Fruit fly (Drosophila melanogaster) whole organism, embryonic: ENCODE results near the gene Vm34Ca.
A peak's percentile ranks its signal among the peaks of the same experiment; 100 is the strongest.

Experiments
- Asciz ChIP-seq: fragments of 200-800 bp; sonication (Bioruptor generic); optimal IDR thresholded peaks from 2 replicates; lab custom pipeline; 2017; ENCODE audit warnings: missing biosample characterization, mild to moderate bottlenecking, missing genetic modification characterization, missing genetic modification reagents
- Awh ChIP-seq: fragments of 200-800 bp; sonication (Bioruptor generic); IDR thresholded peaks from 2 replicates; pipeline ENCODE4, ENCODE4 v1.3.6; 2022; ENCODE audit warnings: missing biosample characterization, missing genetic modification characterization
- Bdp1 ChIP-seq: fragments of 200-800 bp; sonication (Bioruptor generic); optimal IDR thresholded peaks from 3 replicates; lab custom pipeline; 2016; ENCODE audit warnings: missing biosample characterization, missing genetic modification characterization
- CG1024 ChIP-seq: fragments of 200-800 bp; sonication (Bioruptor generic); IDR thresholded peaks from 2 replicates; pipeline ENCODE4 v1.3.6; 2022; ENCODE audit warnings: missing biosample characterization, missing genetic modification characterization
- CG10321 ChIP-seq: fragments of 200-800 bp; sonication (Bioruptor generic); IDR thresholded peaks from 2 replicates; pipeline ENCODE4 v1.3.6; 2022; ENCODE audit warnings: missing biosample characterization, missing genetic modification characterization
- CG10366 ChIP-seq: fragments of 200-800 bp; sonication (Bioruptor generic); IDR thresholded peaks from 2 replicates; pipeline ENCODE4 v1.3.6; 2022; ENCODE audit warnings: missing biosample characterization, missing genetic modification characterization
- CG11456 ChIP-seq: fragments of 200-800 bp; sonication (Bioruptor generic); IDR thresholded peaks from 3 replicates; pipeline ENCODE4 v1.3.6; 2022; ENCODE audit warnings: missing biosample characterization, missing genetic modification characterization
- CG1233 ChIP-seq: fragments of 200-800 bp; sonication (Bioruptor generic); optimal IDR thresholded peaks from 4 replicates; lab custom pipeline; 2018; ENCODE audit warnings: missing biosample characterization, mild to moderate bottlenecking, missing genetic modification characterization
- CG13775 ChIP-seq: fragments of 200-800 bp; sonication (Bioruptor generic); optimal IDR thresholded peaks from 3 replicates; lab custom pipeline; 2017; ENCODE audit warnings: missing biosample characterization, mild to moderate bottlenecking, missing genetic modification characterization
- CG15696 ChIP-seq: fragments of 200-800 bp; sonication (Bioruptor generic); optimal IDR thresholded peaks from 2 replicates; lab custom pipeline; 2019; ENCODE audit warnings: missing biosample characterization, mild to moderate bottlenecking, missing genetic modification characterization, moderate library complexity
- CG16863 ChIP-seq: fragments of 200-800 bp; sonication (Bioruptor generic); optimal IDR thresholded peaks from 3 replicates; lab custom pipeline; 2016; ENCODE audit warnings: missing biosample characterization, missing genetic modification characterization
- CG17568 ChIP-seq: fragments of 200-800 bp; sonication (Bioruptor generic); optimal IDR thresholded peaks from 2 replicates; lab custom pipeline; 2018; ENCODE audit warnings: missing biosample characterization, mild to moderate bottlenecking, missing genetic modification characterization, moderate library complexity
- CG18262 ChIP-seq: fragments of 200-800 bp; optimal IDR thresholded peaks from 3 replicates; lab custom pipeline; 2019; ENCODE audit warnings: missing biosample characterization, mild to moderate bottlenecking, missing genetic modification characterization, moderate library complexity
- CG2129 ChIP-seq: fragments of 200-800 bp; sonication (Bioruptor generic); IDR thresholded peaks from 2 replicates; pipeline ENCODE4 v1.3.6; 2022; ENCODE audit warnings: missing biosample characterization, missing genetic modification characterization; ENCODE audit not compliant: partially characterized antibody
- CG3407 ChIP-seq: fragments of 200-800 bp; sonication (Bioruptor generic); optimal IDR thresholded peaks from 2 replicates; lab custom pipeline; 2018; ENCODE audit warnings: missing biosample characterization, mild to moderate bottlenecking, missing genetic modification characterization
- CG34376 ChIP-seq: fragments of 200-800 bp; sonication (Bioruptor generic); optimal IDR thresholded peaks from 2 replicates; lab custom pipeline; 2018; ENCODE audit warnings: missing biosample characterization, mild to moderate bottlenecking, missing genetic modification characterization
- CG4282 ChIP-seq: fragments of 200-800 bp; sonication (Bioruptor generic); optimal IDR thresholded peaks from 2 replicates; lab custom pipeline; 2016; ENCODE audit warnings: missing biosample characterization, missing genetic modification characterization
- CG4424 ChIP-seq: fragments of 200-800 bp; sonication (Bioruptor generic); optimal IDR thresholded peaks from 3 replicates; lab custom pipeline; 2016; ENCODE audit warnings: missing biosample characterization, missing genetic modification characterization
- CG7357 ChIP-seq: fragments of 200-800 bp; sonication (Bioruptor generic); IDR thresholded peaks from 3 replicates; pipeline ENCODE4 v1.3.6; 2022; ENCODE audit warnings: missing biosample characterization, missing genetic modification characterization
- CG7987 ChIP-seq: fragments of 200-800 bp; sonication (Bioruptor generic); optimal IDR thresholded peaks from 2 replicates; lab custom pipeline; 2018; ENCODE audit warnings: missing biosample characterization, mild to moderate bottlenecking, missing genetic modification characterization, moderate library complexity
- CG8924 ChIP-seq: fragments of 200-800 bp; optimal IDR thresholded peaks from 3 replicates; lab custom pipeline; 2019; ENCODE audit warnings: missing biosample characterization, mild to moderate bottlenecking, missing genetic modification characterization, moderate library complexity
- CG9797 ChIP-seq: fragments of 200-800 bp; sonication (Bioruptor generic); optimal IDR thresholded peaks from 3 replicates; lab custom pipeline; 2018; ENCODE audit warnings: missing biosample characterization, mild to moderate bottlenecking, missing genetic modification characterization
- CG9876 ChIP-seq: fragments of 200-800 bp; sonication (Bioruptor generic); optimal IDR thresholded peaks from 2 replicates; lab custom pipeline; 2016; ENCODE audit warnings: missing biosample characterization, missing genetic modification characterization
- D ChIP-seq, 2 experiments: fragments of 200-800 bp in 1 of 2; fragments of >200 bp in 1 of 2; sonication (Bioruptor generic) in 1 of 2; optimal IDR thresholded peaks; 2 replicates in 1 of 2; 3 replicates in 1 of 2; lab custom pipeline; 2017; ENCODE audit warnings: mild to moderate bottlenecking in 1 of 2, missing biosample characterization in 1 of 2, missing genetic modification characterization in 1 of 2, missing genetic modification reagents in 1 of 2
- Dad ChIP-seq: fragments of 200-800 bp; sonication (Bioruptor generic); optimal IDR thresholded peaks from 3 replicates; lab custom pipeline; 2016; ENCODE audit warnings: missing biosample characterization, missing genetic modification characterization
- Dip2 ChIP-seq: fragments of 200-800 bp; sonication (Bioruptor generic); IDR thresholded peaks from 2 replicates; pipeline ENCODE4 v1.3.6; 2022; ENCODE audit warnings: missing biosample characterization, missing genetic modification characterization
- Dp ChIP-seq: fragments of 200-800 bp; sonication (Bioruptor generic); optimal IDR thresholded peaks from 2 replicates; lab custom pipeline; 2018; ENCODE audit warnings: missing biosample characterization, mild to moderate bottlenecking, missing genetic modification characterization, moderate library complexity
- Dref ChIP-seq: fragments of 200-800 bp; sonication (Bioruptor generic); IDR thresholded peaks from 2 replicates; pipeline ENCODE4 v1.3.6; 2022; ENCODE audit warnings: missing biosample characterization, missing genetic modification characterization
- Ets65A ChIP-seq: fragments of 200-800 bp; sonication (Bioruptor generic); peaks from one replicate; lab custom pipeline; 2016; ENCODE audit warnings: missing biosample characterization, missing genetic modification characterization
- Gug ChIP-seq: fragments of 200-800 bp; sonication (Bioruptor generic); IDR thresholded peaks from 4 replicates; pipeline ENCODE4 v1.3.6; 2022; ENCODE audit warnings: missing biosample characterization, missing genetic modification characterization
- HHEX ChIP-seq: fragments of 200-800 bp; sonication (Bioruptor generic); optimal IDR thresholded peaks from 3 replicates; lab custom pipeline; 2017; ENCODE audit warnings: missing biosample characterization, mild to moderate bottlenecking, missing genetic modification characterization, missing genetic modification reagents
- Hey ChIP-seq: fragments of 200-800 bp; sonication (Bioruptor generic); optimal IDR thresholded peaks from 3 replicates; lab custom pipeline; 2018; ENCODE audit warnings: missing biosample characterization, mild to moderate bottlenecking, missing genetic modification characterization
- Hr3 ChIP-seq: fragments of 200-800 bp; sonication (Bioruptor generic); optimal IDR thresholded peaks from 3 replicates; lab custom pipeline; 2016; ENCODE audit warnings: missing biosample characterization, missing genetic modification characterization
- Jarid2 ChIP-seq: fragments of 200-800 bp; sonication (Bioruptor generic); optimal IDR thresholded peaks from 3 replicates; lab custom pipeline; 2017; ENCODE audit warnings: mild to moderate bottlenecking, missing biosample characterization, missing genetic modification reagents, missing genetic modification characterization
- MBD-R2 ChIP-seq: fragments of 200-800 bp; sonication (Bioruptor generic); IDR thresholded peaks from 2 replicates; pipeline ENCODE4 v1.3.6; 2022; ENCODE audit warnings: missing biosample characterization, missing genetic modification characterization
- Rx ChIP-seq: fragments of 200-800 bp; sonication (Bioruptor generic); IDR thresholded peaks from 2 replicates; pipeline ENCODE4 v1.3.6; 2022; ENCODE audit warnings: missing biosample characterization, missing genetic modification characterization
- Stat92E ChIP-seq, 3 experiments: fragments of >200 bp in 2 of 3; fragments of 200-800 bp in 1 of 3; sonication (Bioruptor generic) in 1 of 3; optimal IDR thresholded peaks; 2 replicates each; lab custom pipeline; 2017 to 2019; ENCODE audit warnings: missing biosample characterization in 3 of 3, missing genetic modification characterization in 3 of 3, mild to moderate bottlenecking in 1 of 3, moderate library complexity in 1 of 3
- ab ChIP-seq: fragments of 200-800 bp; sonication (Bioruptor generic); optimal IDR thresholded peaks from 2 replicates; lab custom pipeline; 2016; ENCODE audit warnings: missing biosample characterization, missing genetic modification characterization
- ac ChIP-seq: fragments of 200-800 bp; sonication (Bioruptor generic); optimal IDR thresholded peaks from 3 replicates; lab custom pipeline; 2017; ENCODE audit warnings: missing biosample characterization, mild to moderate bottlenecking, missing genetic modification characterization
- corto ChIP-seq: fragments of 200-800 bp; sonication (Bioruptor generic); optimal IDR thresholded peaks from 2 replicates; lab custom pipeline; 2016; ENCODE audit warnings: missing biosample characterization, mild to moderate bottlenecking, missing genetic modification characterization, moderate library complexity
- dati ChIP-seq: fragments of 200-800 bp; sonication (Bioruptor generic); IDR thresholded peaks from 2 replicates; pipeline ENCODE4 v1.3.6; 2022; ENCODE audit warnings: missing biosample characterization, missing genetic modification characterization
- dpn ChIP-seq, 2 experiments: fragments of 200-800 bp; sonication (Bioruptor generic); optimal IDR thresholded peaks; 3 replicates each; lab custom pipeline; 2016; ENCODE audit warnings: missing biosample characterization in 2 of 2, missing genetic modification characterization in 2 of 2
- gcm2 ChIP-seq: fragments of 200-800 bp; sonication (Bioruptor generic); optimal IDR thresholded peaks from 2 replicates; lab custom pipeline; 2016; ENCODE audit warnings: missing biosample characterization, missing genetic modification characterization
- gem ChIP-seq: fragments of 200-800 bp; sonication (Bioruptor generic); optimal IDR thresholded peaks from 2 replicates; lab custom pipeline; 2019; ENCODE audit warnings: missing biosample characterization, mild to moderate bottlenecking, missing genetic modification characterization, moderate library complexity
- mirr ChIP-seq: fragments of 200-800 bp; sonication (Bioruptor generic); optimal IDR thresholded peaks from 3 replicates; lab custom pipeline; 2018; ENCODE audit warnings: missing biosample characterization, mild to moderate bottlenecking, missing genetic modification characterization
- odd ChIP-seq: fragments of 200-800 bp; sonication (Bioruptor generic); optimal IDR thresholded peaks from 2 replicates; lab custom pipeline; 2017; ENCODE audit warnings: missing biosample characterization, mild to moderate bottlenecking, missing genetic modification characterization
- pnt ChIP-seq: fragments of 200-800 bp; sonication (Bioruptor generic); optimal IDR thresholded peaks from 3 replicates; lab custom pipeline; 2016; ENCODE audit warnings: missing biosample characterization, missing genetic modification characterization
- ranshi ChIP-seq: fragments of 200-800 bp; sonication (Bioruptor generic); IDR thresholded peaks from 2 replicates; pipeline ENCODE4 v1.3.6; 2022; ENCODE audit warnings: missing biosample characterization, missing genetic modification characterization
- salm ChIP-seq: fragments of 200-800 bp; sonication (Bioruptor generic); optimal IDR thresholded peaks from 2 replicates; lab custom pipeline; 2018; ENCODE audit warnings: missing biosample characterization, mild to moderate bottlenecking, missing genetic modification characterization
- sob ChIP-seq: fragments of 200-800 bp; sonication (Bioruptor generic); IDR thresholded peaks from 2 replicates; pipeline ENCODE4 v1.3.6; 2022; ENCODE audit warnings: missing biosample characterization, missing genetic modification characterization

Vm34Ca gene

DNA sequence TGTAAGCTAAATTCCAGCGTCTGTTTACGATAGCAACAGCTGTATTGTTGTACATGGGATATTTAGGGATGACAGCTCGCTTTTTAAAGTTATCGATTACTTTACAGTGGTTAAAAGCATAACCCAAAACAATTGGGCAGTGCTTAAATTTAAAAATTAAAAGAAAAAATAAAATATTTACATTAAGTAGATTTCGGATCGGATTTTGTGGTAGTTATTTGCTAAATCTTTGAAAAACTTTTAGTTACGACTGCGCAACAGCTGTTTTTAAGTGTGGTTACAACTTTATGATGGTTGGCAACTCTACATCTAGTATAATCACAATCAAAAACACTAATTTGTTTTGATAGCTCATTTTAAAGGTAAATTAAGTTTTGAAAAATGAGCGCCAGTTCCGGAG, 24.2 kb downstream of the Vm34Ca start, which contains the start of the genes Ing5 and CG7099 (continued):
- peak; percentile 73 for TF ChIP-seq CG10321 (GFP tag; lab: Robert Waterston, UW)
- TF ChIP-seq Stat92E (GFP tag; optimal IDR thresholded peaks at IDR 0.05; lab: Kevin White, UChicago): peak in 1 of 3 experiments; percentile 71
- peak; percentile 89 for TF ChIP-seq CG7987 (GFP tag; lab: Kevin White, UChicago)
- peak; percentile 89 for TF ChIP-seq corto (GFP tag; lab: Kevin White, UChicago)
- peak; percentile 75 for TF ChIP-seq CG9876
- peak; percentile 88 for TF ChIP-seq CG34376 (GFP tag; lab: Kevin White, UChicago)
- peak; percentile 93 for TF ChIP-seq Dad
- TF ChIP-seq ranshi (GFP tag; lab: Robert Waterston, UW): peak; percentile 97
- peak; percentile 97 for TF ChIP-seq CG11456 (GFP tag; lab: Robert Waterston, UW)
- peak; percentile 95 for TF ChIP-seq CG18262 (tag; lab: Kevin White, UChicago)
- peak; percentile 91 for TF ChIP-seq CG17568
- TF ChIP-seq HHEX (GFP tag; lab: Kevin White, UChicago): peak; percentile 95
- TF ChIP-seq MBD-R2 (GFP tag; lab: Robert Waterston, UW): peak; percentile 99
- peak; percentile 91 for TF ChIP-seq gcm2 (GFP tag; lab: Kevin White, UChicago)
- peak; percentile 93 for TF ChIP-seq Bdp1 (GFP tag; lab: Kevin White, UChicago)
- peak; percentile 98 for TF ChIP-seq Ets65A
- peak; percentile 82 for TF ChIP-seq ac (GFP tag; lab: Kevin White, UChicago)
- peak; percentile 50 for TF ChIP-seq Dp
- peak; percentile 98 for TF ChIP-seq sob (GFP tag; lab: Robert Waterston, UW)
- peak; percentile 58; the same call in 1 of the 2 replicates for TF ChIP-seq Dip2
- peak; percentile 97 for TF ChIP-seq CG13775
- TF ChIP-seq CG4282: peak; percentile 91
- peak; percentile 89 for TF ChIP-seq pnt (GFP tag; lab: Kevin White, UChicago)
- no peak for TF ChIP-seq D (optimal IDR thresholded peaks at IDR 0.05; lab: Kevin White, UChicago)
- peak; percentile 91 for TF ChIP-seq D (GFP tag; optimal IDR thresholded peaks at IDR 0.05; lab: Kevin White, UChicago)
- TF ChIP-seq CG7357 (GFP tag; lab: Robert Waterston, UW): peak; percentile 89
- no peak for TF ChIP-seq Hey
- 0 out of 2 replicates have a peak, but pooled peaks have one; percentile 34 for TF ChIP-seq CG2129 (GFP tag; lab: Robert Waterston, UW)
- peak; percentile 96 for TF ChIP-seq Gug
- peak; percentile 92 for TF ChIP-seq CG3407 (GFP tag; lab: Kevin White, UChicago)
- TF ChIP-seq Awh (GFP tag; lab: Robert Waterston, UW): peak; percentile 94
- TF ChIP-seq dati (GFP tag; lab: Robert Waterston, UW): peak; percentile 88
- peak; percentile 95 for TF ChIP-seq CG8924 (tag; lab: Kevin White, UChicago)
- peak; percentile 97 for TF ChIP-seq Hr3 (GFP tag; lab: Kevin White, UChicago)
- peak; percentile 93 to 98 for TF ChIP-seq dpn (GFP tag; optimal IDR thresholded peaks at IDR 0.05; lab: Kevin White, UChicago)
- TF ChIP-seq CG4424 (GFP tag; lab: Kevin White, UChicago): peak; percentile 96
- peak; percentile 99 for TF ChIP-seq gem (tag; lab: Kevin White, UChicago)
- peak; percentile 91 for TF ChIP-seq mirr (GFP tag; lab: Kevin White, UChicago)
- TF ChIP-seq Dref (GFP tag; lab: Robert Waterston, UW): peak; percentile 75
- TF ChIP-seq Asciz (GFP tag; lab: Kevin White, UChicago): peak; percentile 90
- TF ChIP-seq CG15696 (tag; lab: Kevin White, UChicago): peak; percentile 97
- no peak for TF ChIP-seq Jarid2 (GFP tag; lab: Kevin White, UChicago)
- peak; percentile 87 for TF ChIP-seq CG16863
- peak; percentile 94 for TF ChIP-seq CG1233
- TF ChIP-seq CG1024 (GFP tag; lab: Robert Waterston, UW): peak; percentile 92
- TF ChIP-seq Rx (GFP tag; lab: Robert Waterston, UW): peak; percentile 93
- TF ChIP-seq ab (GFP tag; lab: Kevin White, UChicago): peak; percentile 89
- peak; percentile 85 for TF ChIP-seq odd (GFP tag; lab: Kevin White, UChicago)
- TF ChIP-seq CG10366 (GFP tag; lab: Robert Waterston, UW): peak; percentile 97
- TF ChIP-seq salm: peak; percentile 91
- peak; percentile 22 for TF ChIP-seq CG9797 (GFP tag; lab: Kevin White, UChicago)
